Fruit fly (Drosophila melanogaster) whole organism, embryonic: ENCODE data around the gene Cln7.

Experiments used
- Abd-B ChIP-seq: fragments of 200-800 bp; sonication (Bioruptor generic); optimal IDR thresholded peaks from 2 replicates; lab custom pipeline; 2018; ENCODE audit warnings: missing biosample characterization, mild to moderate bottlenecking, missing genetic modification characterization, moderate library complexity
- Atf6 ChIP-seq: fragments of 200-800 bp; sonication (Bioruptor generic); IDR thresholded peaks from 2 replicates; pipeline ENCODE4 v1.3.6; 2022; ENCODE audit warnings: missing biosample characterization, missing genetic modification characterization
- Bteb2 ChIP-seq: fragments of 200-800 bp; sonication (Bioruptor generic); optimal IDR thresholded peaks from 2 replicates; lab custom pipeline; 2016; ENCODE audit warnings: missing biosample characterization, missing genetic modification characterization
- CG11723 ChIP-seq: fragments of 200-800 bp; sonication (Bioruptor generic); optimal IDR thresholded peaks from 2 replicates; lab custom pipeline; 2017; ENCODE audit warnings: missing biosample characterization, mild to moderate bottlenecking, missing genetic modification characterization
- CG12104 ChIP-seq: fragments of 200-800 bp; sonication (Bioruptor generic); optimal IDR thresholded peaks from 3 replicates; lab custom pipeline; 2016; ENCODE audit warnings: missing biosample characterization, missing genetic modification characterization
- CG12299 ChIP-seq: fragments of 200-800 bp; sonication (Bioruptor generic); optimal IDR thresholded peaks from 2 replicates; lab custom pipeline; 2018; ENCODE audit warnings: missing biosample characterization, mild to moderate bottlenecking, missing genetic modification characterization
- CG13624 ChIP-seq: fragments of 200-800 bp; sonication (Bioruptor generic); optimal IDR thresholded peaks from 2 replicates; lab custom pipeline; 2016; ENCODE audit warnings: missing biosample characterization, missing genetic modification characterization
- CG1529 ChIP-seq: fragments of 200-800 bp; sonication (Bioruptor generic); optimal IDR thresholded peaks from 3 replicates; lab custom pipeline; 2018; ENCODE audit warnings: missing biosample characterization, missing genetic modification characterization
- CG15514 ChIP-seq: fragments of 200-800 bp; sonication (Bioruptor generic); optimal IDR thresholded peaks from 3 replicates; lab custom pipeline; 2017; ENCODE audit warnings: missing biosample characterization, missing genetic modification characterization, mild to moderate bottlenecking, moderate library complexity, missing genetic modification reagents
- CG15696 ChIP-seq: fragments of 200-800 bp; sonication (Bioruptor generic); optimal IDR thresholded peaks from 2 replicates; lab custom pipeline; 2019; ENCODE audit warnings: missing biosample characterization, mild to moderate bottlenecking, missing genetic modification characterization, moderate library complexity
- CG18619 ChIP-seq: fragments of 200-800 bp; sonication (Bioruptor generic); optimal IDR thresholded peaks from 3 replicates; lab custom pipeline; 2017; ENCODE audit warnings: missing biosample characterization, mild to moderate bottlenecking, missing genetic modification characterization
- CG30431 ChIP-seq: fragments of 200-800 bp; sonication (Bioruptor generic); optimal IDR thresholded peaks from 2 replicates; lab custom pipeline; 2017; ENCODE audit warnings: missing biosample characterization, missing genetic modification characterization
- CG3163 ChIP-seq: fragments of 200-800 bp; sonication (Bioruptor generic); optimal IDR thresholded peaks from 3 replicates; lab custom pipeline; 2016; ENCODE audit warnings: missing biosample characterization, missing genetic modification characterization
- CG32772 ChIP-seq: fragments of 200-800 bp; sonication (Bioruptor generic); IDR thresholded peaks from 2 replicates; pipeline ENCODE4 v1.3.6; 2022; ENCODE audit warnings: missing biosample characterization, missing genetic modification characterization
- CG33557 ChIP-seq: fragments of 200-800 bp; sonication (Bioruptor generic); optimal IDR thresholded peaks from 2 replicates; lab custom pipeline; 2019; ENCODE audit warnings: missing biosample characterization, mild to moderate bottlenecking, missing genetic modification characterization, moderate library complexity
- CG3407 ChIP-seq: fragments of 200-800 bp; sonication (Bioruptor generic); optimal IDR thresholded peaks from 2 replicates; lab custom pipeline; 2018; ENCODE audit warnings: missing biosample characterization, mild to moderate bottlenecking, missing genetic modification characterization
- CG34376 ChIP-seq: fragments of 200-800 bp; sonication (Bioruptor generic); optimal IDR thresholded peaks from 2 replicates; lab custom pipeline; 2018; ENCODE audit warnings: missing biosample characterization, mild to moderate bottlenecking, missing genetic modification characterization
- CG6813 ChIP-seq: fragments of 200-800 bp; sonication (Bioruptor generic); optimal IDR thresholded peaks from 2 replicates; lab custom pipeline; 2017; ENCODE audit warnings: missing biosample characterization, missing genetic modification characterization, mild to moderate bottlenecking, moderate library complexity, missing genetic modification reagents
- CG8359 ChIP-seq: fragments of 200-800 bp; sonication (Bioruptor generic); optimal IDR thresholded peaks from 2 replicates; lab custom pipeline; 2017; ENCODE audit warnings: missing biosample characterization, mild to moderate bottlenecking, missing genetic modification characterization, borderline replicate concordance
- CG8765 ChIP-seq: fragments of 200-800 bp; sonication (Bioruptor generic); IDR thresholded peaks from 2 replicates; pipeline ENCODE4 v1.3.6; 2022; ENCODE audit warnings: missing biosample characterization, missing genetic modification characterization
- ERR ChIP-seq: fragments of 200-800 bp; sonication (Bioruptor generic); optimal IDR thresholded peaks from 2 replicates; lab custom pipeline; 2016; ENCODE audit warnings: missing biosample characterization, missing genetic modification characterization
- Ets97D ChIP-seq: fragments of 200-800 bp; sonication (Bioruptor generic); optimal IDR thresholded peaks from 3 replicates; lab custom pipeline; 2016; ENCODE audit warnings: missing biosample characterization, missing genetic modification characterization
- Fer1 ChIP-seq: fragments of 200-800 bp; sonication (Bioruptor generic); optimal IDR thresholded peaks from 2 replicates; lab custom pipeline; 2017; ENCODE audit warnings: missing biosample characterization, mild to moderate bottlenecking, missing genetic modification characterization
- GATAe ChIP-seq: fragments of 200-800 bp; sonication (Bioruptor generic); conservative IDR thresholded peaks from 2 replicates; pipeline ENCODE4 v1.3.6; 2022; ENCODE audit warnings: missing biosample characterization, missing genetic modification characterization
- HmgZ ChIP-seq: fragments of 200-800 bp; sonication (Bioruptor generic); optimal IDR thresholded peaks from 2 replicates; lab custom pipeline; 2018; ENCODE audit warnings: missing biosample characterization, mild to moderate bottlenecking, missing genetic modification characterization
- Lpt ChIP-seq: fragments of >200 bp; optimal IDR thresholded peaks from 2 replicates; lab custom pipeline; 2018; ENCODE audit warnings: missing biosample characterization, missing genetic modification characterization
- MESR4 ChIP-seq: fragments of 200-800 bp; sonication (Bioruptor generic); optimal IDR thresholded peaks from 2 replicates; lab custom pipeline; 2018; ENCODE audit warnings: missing biosample characterization, mild to moderate bottlenecking, missing genetic modification characterization, moderate library complexity
- Mrtf ChIP-seq: fragments of 200-800 bp; sonication (Bioruptor generic); IDR thresholded peaks from 3 replicates; pipeline ENCODE4 v1.3.6; 2022; ENCODE audit warnings: missing biosample characterization, missing genetic modification characterization
- Ptx1 ChIP-seq: fragments of 200-800 bp; sonication (Bioruptor generic); IDR thresholded peaks from 2 replicates; pipeline ENCODE4 v1.3.6; 2022; ENCODE audit warnings: missing biosample characterization, missing genetic modification characterization
- Sry-δ ChIP-seq: fragments of 200-800 bp; sonication (Bioruptor generic); optimal IDR thresholded peaks from 2 replicates; lab custom pipeline; 2016; ENCODE audit warnings: missing biosample characterization, missing genetic modification characterization
- Taf1 ChIP-seq: fragments of 200-800 bp; sonication (Bioruptor generic); IDR thresholded peaks from 2 replicates; pipeline ENCODE4 v1.3.6; 2022; ENCODE audit warnings: missing biosample characterization, missing genetic modification characterization
- Xbp1 ChIP-seq: fragments of 200-800 bp; sonication (Bioruptor generic); optimal IDR thresholded peaks from 3 replicates; lab custom pipeline; 2016; ENCODE audit warnings: missing biosample characterization, mild to moderate bottlenecking, missing genetic modification characterization
- btn ChIP-seq: fragments of 200-800 bp; sonication (Bioruptor generic); optimal IDR thresholded peaks from 2 replicates; lab custom pipeline; 2016; ENCODE audit warnings: missing biosample characterization, missing genetic modification characterization
- cas ChIP-seq: fragments of 200-800 bp; sonication (Bioruptor generic); IDR thresholded peaks from 2 replicates; pipeline ENCODE4 v1.3.6; 2022; ENCODE audit warnings: missing biosample characterization, missing genetic modification characterization
- dimm ChIP-seq: fragments of 200-800 bp; sonication (Bioruptor generic); IDR thresholded peaks from 2 replicates; pipeline ENCODE4 v1.3.6; 2022; ENCODE audit warnings: missing biosample characterization, missing genetic modification characterization
- disco-r ChIP-seq: fragments of 200-800 bp; sonication (Bioruptor generic); optimal IDR thresholded peaks from 2 replicates; lab custom pipeline; 2016; ENCODE audit warnings: missing biosample characterization, missing genetic modification characterization
- dmrt99B ChIP-seq: fragments of 200-800 bp; sonication (Bioruptor generic); optimal IDR thresholded peaks from 2 replicates; lab custom pipeline; 2018; ENCODE audit warnings: missing biosample characterization, mild to moderate bottlenecking, missing genetic modification characterization, moderate library complexity
- gcm2 ChIP-seq: fragments of 200-800 bp; sonication (Bioruptor generic); optimal IDR thresholded peaks from 2 replicates; lab custom pipeline; 2016; ENCODE audit warnings: missing biosample characterization, missing genetic modification characterization
- grau ChIP-seq: fragments of 200-800 bp; optimal IDR thresholded peaks from 3 replicates; lab custom pipeline; 2019; ENCODE audit warnings: missing biosample characterization, mild to moderate bottlenecking, missing genetic modification characterization, moderate library complexity
- ham ChIP-seq: fragments of 200-800 bp; sonication (Bioruptor generic); IDR thresholded peaks from 2 replicates; pipeline ENCODE4 v1.3.6; 2022; ENCODE audit warnings: missing biosample characterization, missing genetic modification characterization
- inv ChIP-seq: fragments of 200-800 bp; sonication (Bioruptor generic); IDR thresholded peaks from 2 replicates; pipeline ENCODE4 v1.3.6; 2022; ENCODE audit warnings: missing biosample characterization, missing genetic modification characterization; ENCODE audit not compliant: partially characterized antibody
- knrl ChIP-seq: fragments of 200-800 bp; sonication (Bioruptor generic); IDR thresholded peaks from 3 replicates; pipeline ENCODE4 v1.3.6; 2022; ENCODE audit warnings: missing biosample characterization, missing genetic modification characterization; ENCODE audit not compliant: partially characterized antibody
- lilli ChIP-seq: fragments of 200-800 bp; sonication (Bioruptor generic); optimal IDR thresholded peaks from 3 replicates; lab custom pipeline; 2016; ENCODE audit warnings: missing biosample characterization, missing genetic modification characterization
- mam ChIP-seq: fragments of 200-800 bp; sonication (Bioruptor generic); optimal IDR thresholded peaks from 3 replicates; lab custom pipeline; 2016; ENCODE audit warnings: missing biosample characterization, missing genetic modification characterization
- pan ChIP-seq, 4 experiments: fragments of >200 bp in 3 of 4; fragments of 200-800 bp in 1 of 4; sonication (Bioruptor generic) in 1 of 4; optimal IDR thresholded peaks in 3 of 4; IDR thresholded peaks in 1 of 4; 2 replicates each; pipeline versions ENCODE4 v1.3.6 to Lab custom; 2017 to 2022; ENCODE audit warnings: missing biosample characterization in 2 of 4, missing genetic modification characterization in 2 of 4, mixed read lengths in 1 of 4
- peb ChIP-seq: fragments of 200-800 bp; sonication (Bioruptor generic); IDR thresholded peaks from 2 replicates; pipeline ENCODE4 v1.3.6; 2022; ENCODE audit warnings: missing biosample characterization, missing genetic modification characterization
- sd ChIP-seq: fragments of 200-800 bp; sonication (Bioruptor generic); optimal IDR thresholded peaks from 3 replicates; lab custom pipeline; 2018; ENCODE audit warnings: missing biosample characterization, mild to moderate bottlenecking, missing genetic modification characterization, moderate library complexity
- sug ChIP-seq: fragments of 200-800 bp; optimal IDR thresholded peaks from 2 replicates; lab custom pipeline; 2019; ENCODE audit warnings: missing biosample characterization, mild to moderate bottlenecking, missing genetic modification characterization, moderate library complexity
- tna ChIP-seq: fragments of 200-800 bp; sonication (Bioruptor generic); IDR thresholded peaks from 2 replicates; pipeline ENCODE4 v1.3.6; 2022; ENCODE audit warnings: missing biosample characterization, missing genetic modification characterization; ENCODE audit not compliant: partially characterized antibody
- trem ChIP-seq: fragments of 200-800 bp; optimal IDR thresholded peaks from 3 replicates; lab custom pipeline; 2019; ENCODE audit warnings: missing biosample characterization, mild to moderate bottlenecking, missing genetic modification characterization, moderate library complexity
- vfl ChIP-seq: fragments of 200-800 bp; sonication (Bioruptor generic); optimal IDR thresholded peaks from 2 replicates; lab custom pipeline; 2016; ENCODE audit warnings: missing biosample characterization, missing genetic modification characterization

Cln7 gene

DNA sequence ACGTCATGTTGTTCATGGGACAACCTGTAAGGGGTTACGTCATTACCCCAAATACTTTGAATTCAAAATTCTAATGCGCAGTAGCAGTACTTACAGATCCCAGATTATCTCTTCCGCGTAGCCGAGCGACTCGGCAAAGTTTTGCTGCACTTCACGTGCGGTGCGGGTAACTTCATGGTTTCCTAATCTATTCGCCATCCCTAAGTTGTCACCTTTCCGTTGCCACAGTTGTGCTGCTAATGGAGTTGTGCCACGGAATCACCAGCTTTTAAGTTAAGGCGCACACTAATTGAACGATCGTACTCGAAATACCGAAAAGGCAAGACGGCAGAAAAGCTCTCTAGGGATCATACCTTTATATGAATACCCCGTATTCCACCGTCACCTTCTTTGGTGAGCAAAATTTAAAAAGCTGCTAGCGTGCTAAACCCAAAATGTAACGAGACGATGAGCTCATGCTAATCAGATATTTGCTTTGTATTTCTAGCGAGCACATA is 14.9 kb upstream of the Cln7 start, which contains the start of gene pst (continued):
- TF ChIP-seq CG3407 (GFP tag; lab: Kevin White, UChicago) (no peak), grau (tag; lab: Kevin White, UChicago) (no peak), pan (optimal IDR thresholded peaks at IDR 0.05; lab: Kevin White, UChicago) (no peak), pan (GFP tag; optimal IDR thresholded peaks at IDR 0.05 in 1 of 2, IDR thresholded peaks at IDR 0.05 in 1 of 2) (no peak), mam (GFP tag; lab: Kevin White, UChicago) (no peak), CG8359 (no peak), CG8765 (GFP tag; lab: Robert Waterston, UW) (no peak), CG12104 (GFP tag; lab: Kevin White, UChicago) (no peak), Ets97D (GFP tag; lab: Kevin White, UChicago) (peak; percentile 53), CG1529 (no peak), CG18619 (GFP tag; lab: Kevin White, UChicago) (no peak), Mrtf (GFP tag; lab: Robert Waterston, UW) (no peak), sug (tag; lab: Kevin White, UChicago) (peak; percentile 34), Ptx1 (GFP tag; lab: Robert Waterston, UW) (no peak), btn (GFP tag; lab: Kevin White, UChicago) (no peak), GATAe (no peak), Xbp1 (no peak), Taf1 (GFP tag; lab: Robert Waterston, UW) (no peak), peb (GFP tag; lab: Robert Waterston, UW) (no peak), ERR (GFP tag; lab: Kevin White, UChicago) (no peak), CG6813 (no peak), CG32772 (GFP tag; lab: Robert Waterston, UW) (no peak), sd (peak; percentile 44), Fer1 (GFP tag; lab: Kevin White, UChicago) (peak; percentile 24), CG3163 (GFP tag; lab: Kevin White, UChicago) (no peak), CG11723 (GFP tag; lab: Kevin White, UChicago) (no peak), Abd-B (GFP tag; lab: Kevin White, UChicago) (no peak), Sry-δ (no peak), vfl (no peak), trem (no peak), CG33557 (GFP tag; lab: Kevin White, UChicago) (no peak), CG15514 (no peak), lilli (GFP tag; lab: Kevin White, UChicago) (no peak), CG15696 (tag; lab: Kevin White, UChicago) (no peak), disco-r (GFP tag; lab: Kevin White, UChicago) (peak; percentile 13), tna (peak; percentile 25), cas (no peak; the same call in 1 of the 2 replicates), dimm (no peak), CG34376 (peak; percentile 66), inv (GFP tag; lab: Robert Waterston, UW) (no peak), CG12299 (tag; lab: Kevin White, UChicago) (no peak), gcm2 (GFP tag; lab: Kevin White, UChicago) (no peak), HmgZ (peak; percentile 11), Atf6 (GFP tag; lab: Robert Waterston, UW) (peak; percentile 66), dmrt99B (tag; lab: Kevin White, UChicago) (no peak), CG30431 (GFP tag; lab: Kevin White, UChicago) (no peak), ham (GFP tag; lab: Robert Waterston, UW) (no peak), Lpt (GFP tag; lab: Kevin White, UChicago) (no peak), MESR4 (GFP tag; lab: Kevin White, UChicago) (peak; percentile 33), Bteb2 (GFP tag; lab: Kevin White, UChicago) (no peak), CG13624 (GFP tag; lab: Kevin White, UChicago) (peak; percentile 63), knrl (GFP tag; lab: Robert Waterston, UW) (no peak)
